Comparison of ENCODE assay signal across 2 worm cellular contexts in the genomic region with DNA sequence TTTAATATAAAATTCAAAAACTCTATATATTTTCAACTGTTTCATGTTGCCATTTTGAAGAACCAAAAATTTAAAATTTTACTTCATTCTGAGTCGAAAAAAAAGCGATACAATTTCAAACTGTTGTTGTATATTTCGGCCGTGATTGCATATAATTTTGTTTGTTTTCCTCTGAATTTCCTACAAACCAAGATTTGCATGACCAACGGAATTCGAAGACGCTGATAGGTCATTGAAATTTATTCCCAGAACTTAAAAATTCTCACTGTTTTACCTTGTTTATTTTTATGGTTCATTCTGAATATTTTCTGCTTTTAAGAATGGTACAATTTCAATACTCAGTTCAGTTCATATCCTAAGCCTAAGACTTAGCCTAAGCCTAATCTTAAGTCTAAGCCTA.
TF ChIP-seq lines count a peak whose summit lies in the region.

No protein-coding gene starts in this region.

TF ChIP-seq in whole organism, L4 larva, 104 proteins besides CTCF, POLR2A, EP300 and RAD21:
- TF ChIP-seq dmd-9 (GFP tag; IDR thresholded peaks at IDR 0.05; lab: Robert Waterston, UW), result no peak
- peak; percentile 58; the same call in 1 of the 2 replicates for TF ChIP-seq snpc-1.2 (GFP tag; IDR thresholded peaks at IDR 0.05; lab: Robert Waterston, UW)

TF ChIP-seq in whole organism, young adult, 124 proteins besides CTCF, POLR2A, EP300 and RAD21:
- TF ChIP-seq snpc-4 (GFP tag; optimal IDR thresholded peaks at IDR 0.05; lab: Kevin White, UChicago) (no peak), snpc-4 (tag; optimal IDR thresholded peaks at IDR 0.05; lab: Kevin White, UChicago) (peak in 2 of 4 experiments; percentile 25 to 39), attf-6 (GFP tag; IDR thresholded peaks at IDR 0.05; lab: Robert Waterston, UW) (peak; percentile 58; the same call in 1 of the 2 replicates), sea-2 (GFP tag; IDR thresholded peaks at IDR 0.05; lab: Robert Waterston, UW) (no peak)
TF ChIP-seq in whole organism, young adult: peak in this region for 2.
